Fruit fly (Drosophila melanogaster) whole organism, embryonic: ENCODE results near the gene nompB.

Experiments used
- Atf-2 ChIP-seq: fragments of 200-800 bp; sonication (Bioruptor generic); optimal IDR thresholded peaks from 2 replicates; lab custom pipeline; 2016; ENCODE audit warnings: missing biosample characterization, missing genetic modification characterization
- BEAF-32 ChIP-seq: fragments of 200-800 bp; sonication (Bioruptor generic); optimal IDR thresholded peaks from 3 replicates; lab custom pipeline; 2017; ENCODE audit warnings: missing biosample characterization, missing genetic modification characterization, mild to moderate bottlenecking, moderate library complexity, missing genetic modification reagents
- CG10321 ChIP-seq: fragments of 200-800 bp; sonication (Bioruptor generic); IDR thresholded peaks from 2 replicates; pipeline ENCODE4 v1.3.6; 2022; ENCODE audit warnings: missing biosample characterization, missing genetic modification characterization
- CG10366 ChIP-seq: fragments of 200-800 bp; sonication (Bioruptor generic); IDR thresholded peaks from 2 replicates; pipeline ENCODE4 v1.3.6; 2022; ENCODE audit warnings: missing biosample characterization, missing genetic modification characterization
- CG12155 ChIP-seq: fragments of 200-800 bp; sonication (Bioruptor generic); optimal IDR thresholded peaks from 3 replicates; lab custom pipeline; 2016; ENCODE audit warnings: missing biosample characterization, missing genetic modification characterization
- CG12299 ChIP-seq: fragments of 200-800 bp; sonication (Bioruptor generic); optimal IDR thresholded peaks from 2 replicates; lab custom pipeline; 2018; ENCODE audit warnings: missing biosample characterization, mild to moderate bottlenecking, missing genetic modification characterization
- CG13296 ChIP-seq: fragments of 200-800 bp; sonication (Bioruptor generic); optimal IDR thresholded peaks from 3 replicates; lab custom pipeline; 2018; ENCODE audit warnings: missing biosample characterization, mild to moderate bottlenecking, missing genetic modification characterization
- CG13775 ChIP-seq: fragments of 200-800 bp; sonication (Bioruptor generic); optimal IDR thresholded peaks from 3 replicates; lab custom pipeline; 2017; ENCODE audit warnings: missing biosample characterization, mild to moderate bottlenecking, missing genetic modification characterization
- CG14014 ChIP-seq: fragments of 200-800 bp; sonication (Bioruptor generic); IDR thresholded peaks from 2 replicates; pipeline ENCODE4 v1.3.6; 2022; ENCODE audit warnings: missing biosample characterization, missing genetic modification characterization
- CG18262 ChIP-seq: fragments of 200-800 bp; optimal IDR thresholded peaks from 3 replicates; lab custom pipeline; 2019; ENCODE audit warnings: missing biosample characterization, mild to moderate bottlenecking, missing genetic modification characterization, moderate library complexity
- CG2202 ChIP-seq: fragments of 200-800 bp; sonication (Bioruptor generic); optimal IDR thresholded peaks from 2 replicates; lab custom pipeline; 2018; ENCODE audit warnings: missing biosample characterization, mild to moderate bottlenecking, missing genetic modification characterization
- CG2678 ChIP-seq: fragments of 200-800 bp; sonication (Bioruptor generic); optimal IDR thresholded peaks from 3 replicates; lab custom pipeline; 2019; ENCODE audit warnings: missing biosample characterization, mild to moderate bottlenecking, missing genetic modification characterization, moderate library complexity
- CG2889 ChIP-seq: fragments of 200-800 bp; sonication (Bioruptor generic); IDR thresholded peaks from 3 replicates; pipeline ENCODE4 v1.3.6; 2022; ENCODE audit warnings: missing biosample characterization, missing genetic modification characterization
- CG30403 ChIP-seq: fragments of 200-800 bp; sonication (Bioruptor generic); optimal IDR thresholded peaks from 3 replicates; lab custom pipeline; 2016; ENCODE audit warnings: missing biosample characterization, missing genetic modification characterization
- CG31441 ChIP-seq: fragments of 200-800 bp; sonication (Bioruptor generic); IDR thresholded peaks from 2 replicates; pipeline ENCODE4 v1.3.6; 2022; ENCODE audit warnings: missing biosample characterization, missing genetic modification characterization
- CG3995 ChIP-seq: fragments of 200-800 bp; sonication (Bioruptor generic); optimal IDR thresholded peaks from 3 replicates; lab custom pipeline; 2016; ENCODE audit warnings: missing biosample characterization, missing genetic modification characterization
- CG4854 ChIP-seq: fragments of 200-800 bp; sonication (Bioruptor generic); optimal IDR thresholded peaks from 2 replicates; lab custom pipeline; 2016; ENCODE audit warnings: missing biosample characterization, missing genetic modification characterization, inconsistent platforms
- CG5245 ChIP-seq: fragments of 200-800 bp; sonication (Bioruptor generic); optimal IDR thresholded peaks from 3 replicates; lab custom pipeline; 2016; ENCODE audit warnings: missing biosample characterization, missing genetic modification characterization
- CG6175 ChIP-seq: fragments of 200-800 bp; sonication (Bioruptor generic); IDR thresholded peaks from 3 replicates; pipeline ENCODE4 v1.3.6; 2022; ENCODE audit warnings: missing biosample characterization, missing genetic modification characterization
- CG7372 ChIP-seq: fragments of 200-800 bp; sonication (Bioruptor generic); IDR thresholded peaks from 2 replicates; pipeline ENCODE4 v1.3.6; 2022; ENCODE audit warnings: missing biosample characterization, missing genetic modification characterization
- CG7786 ChIP-seq: fragments of 200-800 bp; sonication (Bioruptor generic); optimal IDR thresholded peaks from 2 replicates; lab custom pipeline; 2016; ENCODE audit warnings: missing biosample characterization, missing genetic modification characterization
- CG7963 ChIP-seq: fragments of 200-800 bp; sonication (Bioruptor generic); IDR thresholded peaks from 3 replicates; pipeline ENCODE4 v1.3.6; 2022; ENCODE audit warnings: missing biosample characterization, missing genetic modification characterization; ENCODE audit not compliant: partially characterized antibody
- CG9609 ChIP-seq: fragments of 200-800 bp; sonication (Bioruptor generic); optimal IDR thresholded peaks from 3 replicates; lab custom pipeline; 2016; ENCODE audit warnings: missing biosample characterization, missing genetic modification characterization
- CHES-1-like ChIP-seq: fragments of 200-800 bp; sonication (Bioruptor generic); optimal IDR thresholded peaks from 2 replicates; lab custom pipeline; 2016; ENCODE audit warnings: missing biosample characterization, missing genetic modification characterization
- E2f2 ChIP-seq: fragments of 200-800 bp; sonication (Bioruptor generic); IDR thresholded peaks from 2 replicates; pipeline ENCODE4 v1.3.6; 2022; ENCODE audit warnings: missing biosample characterization, missing genetic modification characterization
- Ets97D ChIP-seq: fragments of 200-800 bp; sonication (Bioruptor generic); optimal IDR thresholded peaks from 3 replicates; lab custom pipeline; 2016; ENCODE audit warnings: missing biosample characterization, missing genetic modification characterization
- HLH3B ChIP-seq: fragments of 200-800 bp; sonication (Bioruptor generic); IDR thresholded peaks from 2 replicates; pipeline ENCODE4 v1.3.6; 2022; ENCODE audit warnings: missing biosample characterization, missing genetic modification characterization
- HLH54F ChIP-seq: fragments of 200-800 bp; sonication (Bioruptor generic); optimal IDR thresholded peaks from 3 replicates; lab custom pipeline; 2016; ENCODE audit warnings: missing biosample characterization, missing genetic modification characterization
- NC2β ChIP-seq: fragments of 200-800 bp; sonication (Bioruptor generic); optimal IDR thresholded peaks from 2 replicates; lab custom pipeline; 2016; ENCODE audit warnings: missing biosample characterization, missing genetic modification characterization
- NK7.1 ChIP-seq: fragments of 200-800 bp; sonication (Bioruptor generic); optimal IDR thresholded peaks from 3 replicates; lab custom pipeline; 2016; ENCODE audit warnings: missing biosample characterization, missing genetic modification characterization
- Oaz ChIP-seq: fragments of 200-800 bp; sonication (Bioruptor generic); IDR thresholded peaks from 2 replicates; pipeline ENCODE4 v1.3.6; 2022; ENCODE audit warnings: missing biosample characterization, missing genetic modification characterization
- Side ChIP-seq: fragments of 200-800 bp; sonication (Bioruptor generic); optimal IDR thresholded peaks from 2 replicates; lab custom pipeline; 2016; ENCODE audit warnings: missing biosample characterization, missing genetic modification characterization
- Sry-β ChIP-seq: fragments of 200-800 bp; sonication (Bioruptor generic); optimal IDR thresholded peaks from 2 replicates; lab custom pipeline; 2018; ENCODE audit warnings: missing biosample characterization, mild to moderate bottlenecking, missing genetic modification characterization, moderate library complexity
- bcd ChIP-seq: fragments of 200-800 bp; sonication (Bioruptor generic); optimal IDR thresholded peaks from 2 replicates; lab custom pipeline; 2017; ENCODE audit warnings: missing biosample characterization, mild to moderate bottlenecking, missing genetic modification characterization
- cg ChIP-seq: fragments of 200-800 bp; sonication (Bioruptor generic); optimal IDR thresholded peaks from 3 replicates; lab custom pipeline; 2019; ENCODE audit warnings: missing biosample characterization, mild to moderate bottlenecking, missing genetic modification characterization, moderate library complexity
- chinmo ChIP-seq: fragments of 200-800 bp; sonication (Bioruptor generic); IDR thresholded peaks from 4 replicates; pipeline ENCODE4 v1.3.6; 2022; ENCODE audit warnings: missing biosample characterization, missing genetic modification characterization; ENCODE audit not compliant: partially characterized antibody
- crp ChIP-seq, 2 experiments: fragments of 200-800 bp; sonication (Bioruptor generic); optimal IDR thresholded peaks; 2 replicates in 1 of 2; 3 replicates in 1 of 2; lab custom pipeline; 2017; ENCODE audit warnings: missing biosample characterization in 2 of 2, missing genetic modification characterization in 2 of 2, mild to moderate bottlenecking in 1 of 2, moderate library complexity in 1 of 2
- en ChIP-seq: fragments of 200-800 bp; sonication (Bioruptor generic); optimal IDR thresholded peaks from 2 replicates; lab custom pipeline; 2016; ENCODE audit warnings: missing biosample characterization, missing genetic modification characterization
- fu2 ChIP-seq: fragments of 200-800 bp; sonication (Bioruptor generic); optimal IDR thresholded peaks from 2 replicates; lab custom pipeline; 2016; ENCODE audit warnings: missing biosample characterization, missing genetic modification characterization
- gce ChIP-seq: fragments of 200-800 bp; sonication (Bioruptor generic); IDR thresholded peaks from 3 replicates; pipeline ENCODE4 v1.3.6; 2022; ENCODE audit warnings: missing biosample characterization, missing genetic modification characterization
- grau ChIP-seq: fragments of 200-800 bp; optimal IDR thresholded peaks from 3 replicates; lab custom pipeline; 2019; ENCODE audit warnings: missing biosample characterization, mild to moderate bottlenecking, missing genetic modification characterization, moderate library complexity
- ind ChIP-seq: fragments of 200-800 bp; sonication (Bioruptor generic); optimal IDR thresholded peaks from 3 replicates; lab custom pipeline; 2016; ENCODE audit warnings: missing biosample characterization, missing genetic modification characterization
- kah ChIP-seq: fragments of 200-800 bp; sonication (Bioruptor generic); optimal IDR thresholded peaks from 2 replicates; lab custom pipeline; 2018; ENCODE audit warnings: missing biosample characterization, mild to moderate bottlenecking, missing genetic modification characterization
- knrl ChIP-seq: fragments of 200-800 bp; sonication (Bioruptor generic); IDR thresholded peaks from 3 replicates; pipeline ENCODE4 v1.3.6; 2022; ENCODE audit warnings: missing biosample characterization, missing genetic modification characterization; ENCODE audit not compliant: partially characterized antibody
- mam ChIP-seq: fragments of 200-800 bp; sonication (Bioruptor generic); optimal IDR thresholded peaks from 3 replicates; lab custom pipeline; 2016; ENCODE audit warnings: missing biosample characterization, missing genetic modification characterization
- rib ChIP-seq: fragments of 200-800 bp; sonication (Bioruptor generic); IDR thresholded peaks from 2 replicates; pipeline ENCODE4 v1.3.6; 2022; ENCODE audit warnings: missing biosample characterization, missing genetic modification characterization
- tx ChIP-seq: fragments of 200-800 bp; sonication (Bioruptor generic); optimal IDR thresholded peaks from 2 replicates; lab custom pipeline; 2016; ENCODE audit warnings: missing biosample characterization, missing genetic modification characterization
- vfl ChIP-seq: fragments of 200-800 bp; sonication (Bioruptor generic); optimal IDR thresholded peaks from 2 replicates; lab custom pipeline; 2016; ENCODE audit warnings: missing biosample characterization, missing genetic modification characterization
- wek ChIP-seq: fragments of 200-800 bp; sonication (Bioruptor generic); optimal IDR thresholded peaks from 3 replicates; lab custom pipeline; 2018; ENCODE audit warnings: missing biosample characterization, mild to moderate bottlenecking, missing genetic modification characterization, moderate library complexity
- yki ChIP-seq: fragments of >200 bp; optimal IDR thresholded peaks from 3 replicates; lab custom pipeline; 2018
- zfh1 ChIP-seq: fragments of 200-800 bp; sonication (Bioruptor generic); IDR thresholded peaks from 3 replicates; pipeline ENCODE4 v1.3.6; 2022; ENCODE audit warnings: missing biosample characterization, missing genetic modification characterization

nompB gene

dm6 chr2L:21618738-21619431 is 29.7 kb upstream of the nompB start (continued):
- no peak for TF ChIP-seq crp (GFP tag; optimal IDR thresholded peaks at IDR 0.05; lab: Kevin White, UChicago)
- no peak for TF ChIP-seq Sry-β (GFP tag; lab: Kevin White, UChicago)
- TF ChIP-seq CG4854 (GFP tag; lab: Kevin White, UChicago), result no peak
- TF ChIP-seq mam (GFP tag; lab: Kevin White, UChicago), result peak; percentile 36
- TF ChIP-seq BEAF-32 (GFP tag; lab: Kevin White, UChicago), result no peak
- peak; percentile 8 for TF ChIP-seq NC2β
- no peak for TF ChIP-seq fu2 (GFP tag; lab: Kevin White, UChicago)
- TF ChIP-seq CG7786 (GFP tag; lab: Kevin White, UChicago), result peak; percentile 40
- TF ChIP-seq grau (tag; lab: Kevin White, UChicago), result peak; percentile 36
- TF ChIP-seq CG12155, result peak; percentile 23
- peak; percentile 25 for TF ChIP-seq cg
- no peak for TF ChIP-seq HLH3B (GFP tag; lab: Robert Waterston, UW)
- no peak for TF ChIP-seq vfl
- TF ChIP-seq Atf-2 (GFP tag; lab: Kevin White, UChicago), result peak; percentile 26
- TF ChIP-seq CG14014 (GFP tag; lab: Robert Waterston, UW), result no peak
- TF ChIP-seq knrl (GFP tag; lab: Robert Waterston, UW), result no peak
- peak; percentile 53 for TF ChIP-seq CG30403 (GFP tag; lab: Kevin White, UChicago)
- TF ChIP-seq Oaz (GFP tag; lab: Robert Waterston, UW), result no peak
- no peak for TF ChIP-seq CG5245 (GFP tag; lab: Kevin White, UChicago)
- no peak for TF ChIP-seq en (GFP tag; lab: Kevin White, UChicago)
- TF ChIP-seq CG9609 (GFP tag; lab: Kevin White, UChicago), result peak; percentile 20
- peak; percentile 38 for TF ChIP-seq CHES-1-like (GFP tag; lab: Kevin White, UChicago)
- TF ChIP-seq zfh1 (GFP tag; lab: Robert Waterston, UW), result peak; percentile 43; the same call in 1 of the 3 replicates
- peak; percentile 44 for TF ChIP-seq CG18262 (tag; lab: Kevin White, UChicago)
- TF ChIP-seq CG3995 (GFP tag; lab: Kevin White, UChicago), result no peak
- peak; percentile 61 for TF ChIP-seq CG2678 (tag; lab: Kevin White, UChicago)
- TF ChIP-seq CG2202 (tag; lab: Kevin White, UChicago), result no peak
- no peak for TF ChIP-seq yki (lab: Kevin White, UChicago)
- peak; percentile 40 for TF ChIP-seq Side
- TF ChIP-seq NK7.1 (GFP tag; lab: Kevin White, UChicago), result no peak
- peak; percentile 59 for TF ChIP-seq CG10321 (GFP tag; lab: Robert Waterston, UW)
- no peak for TF ChIP-seq CG13296 (GFP tag; lab: Kevin White, UChicago)
- TF ChIP-seq CG2889 (GFP tag; lab: Robert Waterston, UW), result no peak; the same call in 2 of the 3 replicates
- TF ChIP-seq E2f2, result no peak; the same call in 1 of the 2 replicates
- TF ChIP-seq CG7963 (GFP tag; lab: Robert Waterston, UW), result no peak
- no peak for TF ChIP-seq CG7372 (GFP tag; lab: Robert Waterston, UW)
- TF ChIP-seq bcd (GFP tag; lab: Kevin White, UChicago), result no peak
- 0 out of 2 replicates have a peak, but pooled peaks have one; percentile 21 for TF ChIP-seq CG10366
- peak; percentile 32 for TF ChIP-seq ind (GFP tag; lab: Kevin White, UChicago)
- peak; percentile 57; the same call in 1 of the 2 replicates for TF ChIP-seq rib (GFP tag; lab: Robert Waterston, UW)
- TF ChIP-seq CG13775 (GFP tag; lab: Kevin White, UChicago), result peak; percentile 49
- no peak for TF ChIP-seq CG12299 (tag; lab: Kevin White, UChicago)
- peak; percentile 21 for TF ChIP-seq wek
- TF ChIP-seq kah (GFP tag; lab: Kevin White, UChicago), result no peak
- TF ChIP-seq CG6175, result no peak
- TF ChIP-seq HLH54F (GFP tag; lab: Kevin White, UChicago), result no peak
- no peak for TF ChIP-seq tx (GFP tag; lab: Kevin White, UChicago)
- no peak for TF ChIP-seq gce (GFP tag; lab: Robert Waterston, UW)
- TF ChIP-seq Ets97D (GFP tag; lab: Kevin White, UChicago), result no peak
- 0 out of 4 replicates have a peak, but pooled peaks have one; percentile 53 for TF ChIP-seq chinmo
- TF ChIP-seq CG31441, result peak; percentile 20; the same call in 1 of the 2 replicates
